Worm (Caenorhabditis elegans): ENCODE data around the gene F41C3.7.

DNA sequence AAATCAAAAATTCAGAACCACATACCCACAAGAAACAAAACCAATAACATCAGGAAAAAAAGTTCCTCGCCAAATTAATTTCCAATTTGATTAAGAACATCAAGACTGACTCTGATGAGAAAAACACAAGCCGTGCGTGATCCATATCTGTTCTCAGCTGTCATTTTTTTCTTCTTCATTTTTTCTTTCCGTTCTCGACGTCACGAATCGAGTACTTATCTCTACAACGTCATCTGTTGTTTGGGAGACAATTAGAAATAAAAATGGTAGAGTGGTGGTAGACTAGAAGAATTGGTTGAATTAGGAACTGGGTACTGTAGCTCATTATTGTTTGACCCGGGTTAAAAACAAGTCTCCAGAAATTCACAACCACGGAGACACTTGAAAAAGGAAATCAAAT is 31.2 kb downstream of the F41C3.7 start:
- TF ChIP-seq nhr-80 (tag; optimal IDR thresholded peaks at IDR 0.05) (no peak), K12H6.12 (tag; optimal IDR thresholded peaks at IDR 0.05) (no peak), cebp-1 (GFP tag; IDR thresholded peaks at IDR 0.05) (no peak), cebp-1 (tag; optimal IDR thresholded peaks at IDR 0.05) (no peak), lag-1 (GFP tag; IDR thresholded peaks at IDR 0.05) (no peak), dpl-1 (GFP tag; optimal IDR thresholded peaks at IDR 0.05) (no peak), ztf-18 (tag; optimal IDR thresholded peaks at IDR 0.05) (no peak)

All from whole organism, young adult.